Worm (Caenorhabditis elegans) whole organism, young adult: Measurements from ENCODE around the gene ufd-3.

ENCODE experiments used
- B0035.1 ChIP-seq: sonication (generic microtip); optimal IDR thresholded peaks from 2 replicates; lab custom pipeline; 2016; ENCODE audit warnings: missing genetic modification characterization, mild to moderate bottlenecking, missing compliant biosample characterization, missing genotype, missing genetic modification reagents
- C06A6.2 ChIP-seq: fragments of 200-800 bp; sonication (Bioruptor generic); conservative IDR thresholded peaks from 2 replicates; pipeline ENCODE4 v1.3.6; 2022; ENCODE audit warnings: missing genetic modification characterization, missing compliant biosample characterization
- F33H1.4 ChIP-seq: fragments of 200-800 bp; sonication (Bioruptor generic); IDR thresholded peaks from 2 replicates; pipeline ENCODE4 v1.3.6; 2022; ENCODE audit warnings: missing genetic modification reagents, missing genetic modification characterization, missing compliant biosample characterization
- F55B11.4 ChIP-seq: sonication (generic microtip); optimal IDR thresholded peaks from 2 replicates; lab custom pipeline; 2016; ENCODE audit warnings: missing compliant biosample characterization, missing genetic modification characterization, borderline replicate concordance; ENCODE audit not compliant: insufficient read depth
- K11D2.4 ChIP-seq: fragments of 200-800 bp; sonication (Bioruptor generic); IDR thresholded peaks from 2 replicates; pipeline ENCODE4 v1.3.6; 2022; ENCODE audit warnings: missing genetic modification reagents, missing genetic modification characterization, missing compliant biosample characterization
- ama-1 ChIP-seq, 3 experiments: fragments of 150-350 bp in 1 of 3; sonication (generic microtip) in 2 of 3; optimal IDR thresholded peaks; 2 replicates each; lab custom pipeline; 2014 to 2018; ENCODE audit warnings: missing biosample characterization in 2 of 3, missing genetic modification characterization in 2 of 3, missing genetic modification reagents in 2 of 3
- fkh-3 ChIP-seq: sonication (generic microtip); optimal IDR thresholded peaks from 2 replicates; lab custom pipeline; 2016; ENCODE audit warnings: mild to moderate bottlenecking, missing genetic modification characterization, missing compliant biosample characterization
- lin-54 ChIP-seq: fragments of 200-800 bp; sonication (Bioruptor generic); optimal IDR thresholded peaks from 2 replicates; lab custom pipeline; 2018; ENCODE audit warnings: mild to moderate bottlenecking, missing genetic modification characterization, missing compliant biosample characterization
- nfya-1 ChIP-seq: sonication (generic microtip); optimal IDR thresholded peaks from 2 replicates; lab custom pipeline; 2017; ENCODE audit warnings: antibody characterized with exemption, missing compliant biosample characterization, missing genetic modification characterization, borderline replicate concordance; ENCODE audit not compliant: insufficient read depth
- somi-1 ChIP-seq: fragments of 200-800 bp; sonication (Bioruptor generic); optimal IDR thresholded peaks from 2 replicates; lab custom pipeline; 2018; ENCODE audit warnings: mild to moderate bottlenecking, missing genetic modification characterization, missing compliant biosample characterization
- sptf-2 ChIP-seq: fragments of 200-800 bp; sonication (Bioruptor generic); optimal IDR thresholded peaks from 2 replicates; lab custom pipeline; 2018; ENCODE audit warnings: mild to moderate bottlenecking, missing genetic modification characterization, missing compliant biosample characterization
- unc-62 ChIP-seq: fragments of 150-350 bp; optimal IDR thresholded peaks from 2 replicates; lab custom pipeline; 2014; ENCODE audit warnings: missing biosample characterization, missing genetic modification reagents, missing genetic modification characterization

DNA sequence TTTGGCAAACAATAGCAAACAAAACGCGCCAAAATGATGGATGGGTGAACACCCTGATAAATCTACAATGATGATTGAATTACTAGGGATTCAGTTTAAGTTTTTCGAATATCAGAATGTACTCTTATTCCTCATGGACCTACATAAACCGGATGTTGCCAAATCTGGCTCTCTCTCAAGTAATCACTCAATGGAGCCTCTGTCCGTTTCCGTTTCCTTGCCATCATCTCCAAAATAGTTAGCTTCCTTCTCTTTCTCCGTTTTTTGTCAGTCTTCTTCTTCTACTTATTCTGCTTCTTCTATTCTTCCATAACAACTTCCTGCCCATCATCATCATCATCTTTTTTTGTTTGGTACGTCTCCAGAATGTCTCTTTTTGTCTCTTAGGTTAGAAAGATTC lies 24.8 kb downstream of the ufd-3 start:
- no peak for TF ChIP-seq K11D2.4
- TF ChIP-seq fkh-3 (tag; lab: Kevin White, UChicago), result no peak
- no peak for TF ChIP-seq ama-1 (optimal IDR thresholded peaks at IDR 0.05; lab: Kevin White, UChicago)
- no peak for TF ChIP-seq ama-1 (GFP tag; optimal IDR thresholded peaks at IDR 0.05; lab: Kevin White, UChicago)
- no peak for TF ChIP-seq unc-62 (GFP tag; lab: Kevin White, UChicago)
- TF ChIP-seq F55B11.4, result no peak
- no peak for TF ChIP-seq nfya-1 (tag; lab: Kevin White, UChicago)
- TF ChIP-seq F33H1.4 (GFP tag; lab: Robert Waterston, UW), result no peak
- TF ChIP-seq lin-54, result no peak
- TF ChIP-seq B0035.1, result no peak
- no peak for TF ChIP-seq C06A6.2 (GFP tag; lab: Robert Waterston, UW)
- no peak for TF ChIP-seq somi-1 (GFP tag; lab: Kevin White, UChicago)
- TF ChIP-seq sptf-2 (GFP tag; lab: Kevin White, UChicago), result no peak
